Fruit fly (Drosophila melanogaster): ENCODE data around the gene CG33223.

The CG33223 gene

DNA sequence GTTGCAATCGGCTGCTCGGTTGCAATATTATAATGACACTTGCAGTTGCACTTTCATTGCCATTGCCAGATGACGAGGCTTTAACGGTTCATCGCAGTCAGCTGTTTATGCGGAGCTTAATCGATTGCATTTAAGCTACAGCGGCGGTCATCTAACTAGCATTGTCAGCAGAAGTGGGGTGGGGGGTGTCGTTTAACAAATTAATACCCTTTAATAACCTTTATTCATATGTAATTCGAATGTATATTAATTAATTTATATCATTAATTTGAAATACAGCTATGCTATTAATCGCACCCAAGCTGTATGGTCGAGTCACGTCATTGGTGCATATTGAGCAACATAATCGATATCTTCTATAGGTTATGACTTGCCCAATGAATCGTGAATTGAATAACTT is 9.2 kb upstream of the CG33223 start (continued):
- TF ChIP-seq gcm (GFP tag; optimal IDR thresholded peaks at IDR 0.05) (peak; percentile 62), MTF-1 (GFP tag; optimal IDR thresholded peaks at IDR 0.05; ENCODE audit: borderline replicate concordance) (peak; percentile 72), tna (GFP tag; IDR thresholded peaks at IDR 0.05; ENCODE audit: partially characterized antibody) (no peak), CG17802 (tag; optimal IDR thresholded peaks at IDR 0.05) (peak; percentile 18), ken (GFP tag; IDR thresholded peaks at IDR 0.05) (peak; percentile 85; the same call in 2 of the 3 replicates), tio (GFP tag; optimal IDR thresholded peaks at IDR 0.05) (peak; percentile 53), Spps (tag; optimal IDR thresholded peaks at IDR 0.05) (peak; percentile 33), Fer3 (tag; optimal IDR thresholded peaks at IDR 0.05) (peak; percentile 70), dm (GFP tag; optimal IDR thresholded peaks at IDR 0.05) (no peak), CG6175 (GFP tag; IDR thresholded peaks at IDR 0.05) (0 out of 3 replicates have a peak, but pooled peaks have one; percentile 17), Gsc (GFP tag; IDR thresholded peaks at IDR 0.05) (no peak), CG8924 (tag; optimal IDR thresholded peaks at IDR 0.05) (peak; percentile 76), CrebB (tag; optimal IDR thresholded peaks at IDR 0.05) (peak; percentile 6), MBD-R2 (GFP tag; IDR thresholded peaks at IDR 0.05) (peak; percentile 33; the same call in 1 of the 2 replicates), CG5953 (GFP tag; IDR thresholded peaks at IDR 0.05) (peak; percentile 87), sima (GFP tag; optimal IDR thresholded peaks at IDR 0.05) (no peak), Mrtf (GFP tag; IDR thresholded peaks at IDR 0.05) (peak; percentile 79), tin (GFP tag; optimal IDR thresholded peaks at IDR 0.05) (peak; percentile 79), CG4328 (GFP tag; optimal IDR thresholded peaks at IDR 0.05) (peak; percentile 21), CG1832 (GFP tag; optimal IDR thresholded peaks at IDR 0.05) (no peak), CG14710 (tag; optimal IDR thresholded peaks at IDR 0.05) (peak; percentile 48), CG17359 (tag; optimal IDR thresholded peaks at IDR 0.05) (peak; percentile 90), Xrp1 (GFP tag; IDR thresholded peaks at IDR 0.05) (peak; percentile 83), E2f2 (GFP tag; IDR thresholded peaks at IDR 0.05) (peak; percentile 64), CG17186 (GFP tag; optimal IDR thresholded peaks at IDR 0.05) (no peak), CG31224 (GFP tag; IDR thresholded peaks at IDR 0.05) (peak; percentile 56; the same call in 1 of the 2 replicates), CG12071 (GFP tag; optimal IDR thresholded peaks at IDR 0.05) (peak; percentile 78), zf30C (GFP tag; optimal IDR thresholded peaks at IDR 0.05) (no peak), CG15696 (tag; optimal IDR thresholded peaks at IDR 0.05) (no peak), so (GFP tag; IDR thresholded peaks at IDR 0.05) (peak; percentile 84; the same call in 2 of the 3 replicates), en (GFP tag; optimal IDR thresholded peaks at IDR 0.05) (no peak), slp2 (GFP tag; optimal IDR thresholded peaks at IDR 0.05) (no peak), cg (GFP tag; optimal IDR thresholded peaks at IDR 0.05) (no peak), crol (GFP tag; IDR thresholded peaks at IDR 0.05) (peak; percentile 19; the same call in 1 of the 2 replicates), stwl (tag; optimal IDR thresholded peaks at IDR 0.05) (no peak), exex (tag; optimal IDR thresholded peaks at IDR 0.05) (no peak), Tbp (GFP tag; optimal IDR thresholded peaks at IDR 0.05) (no peak), dysf (GFP tag; IDR thresholded peaks at IDR 0.05) (peak; percentile 83), CG13624 (GFP tag; optimal IDR thresholded peaks at IDR 0.05) (no peak), CG6765 (GFP tag; optimal IDR thresholded peaks at IDR 0.05) (no peak), grn (GFP tag; optimal IDR thresholded peaks at IDR 0.05) (no peak), row (GFP tag; IDR thresholded peaks at IDR 0.05) (peak; percentile 80), CG31365 (tag; optimal IDR thresholded peaks at IDR 0.05) (no peak), Atf-2 (GFP tag; optimal IDR thresholded peaks at IDR 0.05) (no peak), tx (GFP tag; optimal IDR thresholded peaks at IDR 0.05) (no peak), CG11093 (GFP tag; IDR thresholded peaks at IDR 0.05) (peak; percentile 79; the same call in 2 of the 3 replicates), Bteb2 (GFP tag; optimal IDR thresholded peaks at IDR 0.05) (no peak), CTCF (GFP tag; optimal IDR thresholded peaks at IDR 0.05) (no peak), CG12391 (tag; optimal IDR thresholded peaks at IDR 0.05) (peak; percentile 78), caup (GFP tag; optimal IDR thresholded peaks at IDR 0.05; ENCODE audit: severe bottlenecking) (peak; percentile 66), eyg (GFP tag; optimal IDR thresholded peaks at IDR 0.05) (no peak), rib (GFP tag; IDR thresholded peaks at IDR 0.05) (no peak)
